Worm (Caenorhabditis elegans) whole organism, L2 larva: Measurements from ENCODE around the gene T28F3.5.
A peak's percentile ranks its signal among the peaks of the same experiment; 100 is the strongest.

Experiments
- C34F6.9 ChIP-seq: fragments of 150-350 bp; optimal IDR thresholded peaks from 2 replicates; lab custom pipeline; 2014; ENCODE audit warnings: missing biosample characterization, missing genetic modification characterization
- F13H6.1 ChIP-seq: sonication (generic microtip); optimal IDR thresholded peaks from 2 replicates; lab custom pipeline; 2016; ENCODE audit warnings: missing genetic modification characterization, missing compliant biosample characterization
- R02D3.7 ChIP-seq: fragments of 150-350 bp; optimal IDR thresholded peaks from 2 replicates; lab custom pipeline; 2014; ENCODE audit warnings: missing biosample characterization, missing genetic modification characterization
- Y55F3AM.14 ChIP-seq: fragments of 200-800 bp; sonication (Bioruptor generic); optimal IDR thresholded peaks from 2 replicates; lab custom pipeline; 2018; ENCODE audit warnings: mild to moderate bottlenecking, missing genetic modification characterization, missing compliant biosample characterization
- ZK546.5 ChIP-seq: sonication (generic microtip); optimal IDR thresholded peaks from 2 replicates; lab custom pipeline; 2017; ENCODE audit warnings: missing biosample characterization, missing genetic modification characterization
- alr-1 ChIP-seq: fragments of 150-350 bp; optimal IDR thresholded peaks from 2 replicates; lab custom pipeline; 2014; ENCODE audit warnings: missing biosample characterization, missing genetic modification characterization
- aly-2 ChIP-seq: fragments of 150-350 bp; optimal IDR thresholded peaks from 2 replicates; lab custom pipeline; 2014; ENCODE audit warnings: missing biosample characterization, missing genetic modification characterization
- blmp-1 ChIP-seq: sonication (generic microtip); optimal IDR thresholded peaks from 2 replicates; lab custom pipeline; 2017; ENCODE audit warnings: missing genetic modification characterization, mild to moderate bottlenecking, missing compliant biosample characterization, antibody characterized with exemption, moderate library complexity; ENCODE audit not compliant: insufficient read depth
- ceh-16 ChIP-seq: fragments of 150-350 bp; optimal IDR thresholded peaks from 2 replicates; lab custom pipeline; 2014; ENCODE audit warnings: missing biosample characterization, missing genetic modification characterization
- ceh-82 ChIP-seq: fragments of 150-350 bp; optimal IDR thresholded peaks from 2 replicates; lab custom pipeline; 2014; ENCODE audit warnings: missing biosample characterization, missing genetic modification characterization
- crh-2 ChIP-seq: sonication (generic microtip); optimal IDR thresholded peaks from 2 replicates; lab custom pipeline; 2017; ENCODE audit warnings: missing biosample characterization, missing genetic modification characterization
- dmd-4 ChIP-seq: sonication (generic microtip); optimal IDR thresholded peaks from 2 replicates; lab custom pipeline; 2017; ENCODE audit warnings: missing biosample characterization, missing genetic modification characterization
- egl-27 ChIP-seq: sonication (generic microtip); optimal IDR thresholded peaks from 3 replicates; lab custom pipeline; 2017; ENCODE audit warnings: missing biosample characterization, missing genetic modification reagents, missing genetic modification characterization
- elt-1 ChIP-seq: fragments of 150-350 bp; optimal IDR thresholded peaks from 2 replicates; lab custom pipeline; 2014; ENCODE audit warnings: missing biosample characterization, missing genetic modification characterization
- elt-3 ChIP-seq: sonication (generic microtip); optimal IDR thresholded peaks from 2 replicates; lab custom pipeline; 2017; ENCODE audit warnings: missing biosample characterization, missing genetic modification characterization
- lin-11 ChIP-seq: fragments of 150-350 bp; sonication (generic microtip); optimal IDR thresholded peaks from 2 replicates; lab custom pipeline; 2014; ENCODE audit warnings: missing biosample characterization, missing genetic modification characterization, inconsistent platforms, mixed read lengths
- lin-13 ChIP-seq: fragments of 150-350 bp; optimal IDR thresholded peaks from 2 replicates; lab custom pipeline; 2014; ENCODE audit warnings: missing biosample characterization, missing genetic modification reagents, missing genetic modification characterization
- lsy-2 ChIP-seq, 2 experiments: fragments of 150-350 bp in 1 of 2; sonication (generic microtip) in 1 of 2; optimal IDR thresholded peaks; 2 replicates each; lab custom pipeline; 2014 to 2017; ENCODE audit warnings: missing biosample characterization in 2 of 2, missing genetic modification characterization in 2 of 2
- mab-5 ChIP-seq: fragments of 150-350 bp; optimal IDR thresholded peaks from 2 replicates; lab custom pipeline; 2014; ENCODE audit warnings: missing biosample characterization, missing genetic modification characterization
- mbf-1 ChIP-seq: sonication (generic microtip); optimal IDR thresholded peaks from 2 replicates; lab custom pipeline; 2017; ENCODE audit warnings: missing biosample characterization, missing genetic modification characterization
- nhr-10 ChIP-seq: sonication (generic microtip); optimal IDR thresholded peaks from 2 replicates; lab custom pipeline; 2017; ENCODE audit warnings: missing biosample characterization, missing genetic modification characterization
- nhr-11 ChIP-seq: fragments of 150-350 bp; optimal IDR thresholded peaks from 2 replicates; lab custom pipeline; 2014; ENCODE audit warnings: missing biosample characterization, missing genetic modification characterization
- nhr-129 ChIP-seq: fragments of 150-350 bp; optimal IDR thresholded peaks from 2 replicates; lab custom pipeline; 2014; ENCODE audit warnings: missing biosample characterization, missing genetic modification characterization
- nhr-21 ChIP-seq: fragments of 150-350 bp; optimal IDR thresholded peaks from 2 replicates; lab custom pipeline; 2014; ENCODE audit warnings: missing biosample characterization, missing genetic modification characterization
- nhr-237 ChIP-seq: fragments of 150-350 bp; optimal IDR thresholded peaks from 2 replicates; lab custom pipeline; 2014; ENCODE audit warnings: missing biosample characterization, missing genetic modification characterization
- nhr-25 ChIP-seq: fragments of 150-350 bp; sonication (generic microtip); optimal IDR thresholded peaks from 3 replicates; lab custom pipeline; 2014; ENCODE audit warnings: missing biosample characterization, missing genetic modification characterization
- nhr-6 ChIP-seq: fragments of 150-350 bp; optimal IDR thresholded peaks from 2 replicates; lab custom pipeline; 2014; ENCODE audit warnings: missing biosample characterization, missing genetic modification characterization
- nhr-77 ChIP-seq: fragments of 150-350 bp; optimal IDR thresholded peaks from 2 replicates; lab custom pipeline; 2014; ENCODE audit warnings: missing biosample characterization, missing genetic modification characterization
- peb-1 ChIP-seq: fragments of 150-350 bp; optimal IDR thresholded peaks from 2 replicates; lab custom pipeline; 2014; ENCODE audit warnings: missing biosample characterization, missing genetic modification characterization
- sem-4 ChIP-seq: fragments of 150-350 bp; optimal IDR thresholded peaks from 2 replicates; lab custom pipeline; 2014; ENCODE audit warnings: missing biosample characterization, missing genetic modification reagents, missing genetic modification characterization
- skn-1 ChIP-seq: sonication (generic microtip); optimal IDR thresholded peaks from 2 replicates; lab custom pipeline; 2017; ENCODE audit warnings: missing biosample characterization, missing genetic modification characterization
- sma-9 ChIP-seq, 2 experiments: fragments of 150-350 bp in 1 of 2; sonication (generic microtip) in 1 of 2; optimal IDR thresholded peaks; 2 replicates each; lab custom pipeline; 2014 to 2016; ENCODE audit warnings: missing genetic modification characterization in 2 of 2, mild to moderate bottlenecking in 1 of 2, missing biosample characterization in 1 of 2, missing compliant biosample characterization in 1 of 2, missing genetic modification reagents in 1 of 2, moderate library complexity in 1 of 2
- snpc-4 ChIP-seq: fragments of 150-350 bp; optimal IDR thresholded peaks from 2 replicates; lab custom pipeline; 2014; ENCODE audit warnings: missing biosample characterization, missing genetic modification characterization
- unc-55 ChIP-seq: fragments of 150-350 bp; sonication (generic microtip); optimal IDR thresholded peaks from 3 replicates; lab custom pipeline; 2014; ENCODE audit warnings: missing biosample characterization, missing genetic modification reagents, missing genetic modification characterization
- unc-62 ChIP-seq: fragments of 150-350 bp; optimal IDR thresholded peaks from 2 replicates; lab custom pipeline; 2014; ENCODE audit warnings: missing biosample characterization, missing genetic modification reagents, missing genetic modification characterization
- zag-1 ChIP-seq: fragments of 150-350 bp; optimal IDR thresholded peaks from 2 replicates; lab custom pipeline; 2014; ENCODE audit warnings: missing biosample characterization, missing genetic modification characterization
- ztf-11 ChIP-seq: sonication (generic microtip); optimal IDR thresholded peaks from 2 replicates; lab custom pipeline; 2017; ENCODE audit warnings: missing biosample characterization, missing genetic modification characterization
- ztf-4 ChIP-seq: fragments of 150-350 bp; optimal IDR thresholded peaks from 2 replicates; lab custom pipeline; 2014; ENCODE audit warnings: missing biosample characterization, missing genetic modification characterization

The T28F3.5 gene

DNA sequence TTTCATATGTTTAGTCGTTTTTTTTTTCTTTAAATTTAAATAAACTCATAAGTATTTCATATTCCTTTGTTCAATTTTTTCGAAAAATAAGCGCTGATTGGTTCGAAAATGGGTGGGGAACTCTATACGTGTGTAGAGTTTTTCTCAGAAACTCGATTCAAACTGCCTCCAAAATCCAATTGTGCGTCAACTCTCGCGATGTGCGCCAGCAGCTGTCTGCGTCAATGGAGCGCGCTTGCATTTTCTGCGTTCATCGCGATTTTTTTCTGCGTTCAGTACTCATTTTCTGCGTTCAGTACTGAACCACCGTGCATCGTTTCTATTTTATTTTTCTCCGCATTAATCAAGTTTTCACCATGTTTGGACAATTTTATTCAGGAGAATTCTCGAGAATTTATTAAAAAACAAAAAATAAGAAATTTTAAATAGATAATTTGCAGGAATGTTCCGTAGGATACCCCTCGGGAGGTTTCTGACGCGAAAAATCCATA, 44.9 kb upstream of the T28F3.5 start, which contains the start of gene eelo-2 (continued):
- peak; percentile 91 for TF ChIP-seq nhr-237 (tag; lab: Kevin White, UChicago)
- peak; percentile 100 for TF ChIP-seq unc-55 (GFP tag; lab: Kevin White, UChicago)
- no peak for TF ChIP-seq peb-1
- peak; percentile 75 for TF ChIP-seq aly-2
- peak; percentile 98 for TF ChIP-seq nhr-21
- TF ChIP-seq sem-4 = peak; percentile 97
- TF ChIP-seq lin-11 (tag; lab: Kevin White, UChicago) = peak; percentile 97
- peak; percentile 97 for TF ChIP-seq mab-5 (tag; lab: Kevin White, UChicago)
- TF ChIP-seq ceh-82 (tag; lab: Kevin White, UChicago) = peak; percentile 95
- TF ChIP-seq ZK546.5 = peak; percentile 77
- TF ChIP-seq R02D3.7 = peak; percentile 79
- TF ChIP-seq crh-2 (tag; lab: Kevin White, UChicago) = peak; percentile 99
- TF ChIP-seq elt-1 (tag; lab: Kevin White, UChicago) = peak; percentile 74
- peak; percentile 98 for TF ChIP-seq nhr-129 (tag; lab: Kevin White, UChicago)
- no peak for TF ChIP-seq elt-3 (tag; lab: Kevin White, UChicago)
- TF ChIP-seq alr-1 (tag; lab: Kevin White, UChicago) = no peak
- peak; percentile 98 for TF ChIP-seq lin-13 (GFP tag; lab: Kevin White, UChicago)
- peak; percentile 96 for TF ChIP-seq ztf-4 (tag; lab: Kevin White, UChicago)
- TF ChIP-seq mbf-1 (tag; lab: Kevin White, UChicago) = peak; percentile 50
- peak; percentile 98 for TF ChIP-seq F13H6.1
- TF ChIP-seq, all 48 proteins: peak for 42

DNA sequence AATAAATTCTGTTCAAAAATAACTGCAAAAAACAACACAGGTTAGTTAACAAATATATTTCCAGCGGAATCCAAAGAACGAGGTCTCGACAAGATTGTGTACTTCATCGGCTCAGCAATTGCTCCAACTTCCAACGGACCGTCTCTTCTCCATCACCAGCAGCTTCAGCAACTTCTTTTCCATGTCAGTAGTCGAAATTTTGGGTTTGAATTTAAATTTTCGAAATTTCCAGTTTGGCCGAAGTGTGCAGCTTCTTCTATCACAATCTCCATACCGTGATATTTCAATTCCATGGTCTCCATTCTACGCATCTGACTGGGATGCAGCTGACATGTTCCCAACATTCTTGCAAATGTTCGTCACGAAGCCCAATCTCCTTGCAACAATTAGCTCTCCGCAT, 41.2 kb upstream of the T28F3.5 start:
- TF ChIP-seq F13H6.1 (no peak), elt-1 (tag; lab: Kevin White, UChicago) (no peak), lsy-2 (tag; optimal IDR thresholded peaks at IDR 0.05; lab: Kevin White, UChicago) (no peak), nhr-25 (no peak), ceh-82 (tag; lab: Kevin White, UChicago) (no peak), skn-1 (tag; lab: Kevin White, UChicago) (no peak), snpc-4 (tag; lab: Kevin White, UChicago) (no peak), Y55F3AM.14 (no peak), egl-27 (tag; lab: Kevin White, UChicago) (no peak), ztf-4 (tag; lab: Kevin White, UChicago) (no peak), ceh-16 (no peak), crh-2 (tag; lab: Kevin White, UChicago) (no peak), mab-5 (tag; lab: Kevin White, UChicago) (no peak)

DNA sequence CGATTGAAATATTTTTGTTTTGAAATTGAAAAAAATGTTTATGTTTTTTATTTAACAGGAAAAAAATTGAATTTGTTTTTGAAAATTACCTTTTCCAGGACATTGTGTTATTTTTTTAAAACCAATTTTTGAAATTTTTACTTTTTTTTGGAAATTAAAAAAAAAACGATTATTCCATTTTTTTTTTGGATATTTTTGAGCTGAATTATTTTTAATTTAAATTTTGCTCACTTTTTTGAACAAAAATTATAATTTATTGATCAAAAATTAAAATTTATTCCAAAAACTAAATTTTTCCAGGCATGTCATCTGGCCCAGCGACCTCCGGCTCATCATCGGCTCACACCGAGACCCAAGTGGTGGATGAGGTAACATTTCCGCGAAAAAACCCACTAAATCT, 39.6 kb upstream of the T28F3.5 start, which contains the start of gene gtf-2E1:
Gene gtf-2E1 (plus strand): TSS at position 301 of the 400 bp plus-strand sequence.
- TF ChIP-seq dmd-4 (no peak), peb-1 (no peak)

DNA sequence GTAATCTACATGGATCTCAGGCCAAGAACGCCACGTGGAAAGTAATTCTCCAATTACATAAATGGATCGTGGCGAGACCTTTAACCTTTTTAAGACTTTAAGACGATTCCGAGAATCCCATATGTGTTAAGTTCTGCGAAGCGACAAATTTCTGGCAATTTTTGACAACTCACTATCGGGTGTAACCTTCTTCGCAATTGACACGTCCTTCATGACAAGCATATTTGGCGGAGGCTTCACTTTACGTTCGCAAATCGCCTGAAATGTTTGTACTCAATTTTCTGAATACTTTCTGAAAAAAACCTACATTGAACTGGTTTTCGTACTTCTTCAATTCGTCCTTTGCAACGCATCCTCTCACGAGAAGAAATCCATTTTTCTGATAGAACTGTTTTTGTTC, 35.8 kb upstream of the T28F3.5 start:
- TF ChIP-seq unc-55 (GFP tag; lab: Kevin White, UChicago) = no peak
- TF ChIP-seq nhr-6 = no peak
- TF ChIP-seq nhr-10 (tag; lab: Kevin White, UChicago) = no peak
- no peak for TF ChIP-seq lin-11 (tag; lab: Kevin White, UChicago)
- TF ChIP-seq nhr-11 (tag; lab: Kevin White, UChicago) = no peak
- TF ChIP-seq aly-2 = no peak
- no peak for TF ChIP-seq elt-3 (tag; lab: Kevin White, UChicago)
- no peak for TF ChIP-seq ztf-11 (tag; lab: Kevin White, UChicago)
- no peak for TF ChIP-seq C34F6.9 (tag; lab: Kevin White, UChicago)
- TF ChIP-seq Y55F3AM.14 = no peak
- TF ChIP-seq unc-62 = no peak
- no peak for TF ChIP-seq lsy-2 (tag; optimal IDR thresholded peaks at IDR 0.05; lab: Kevin White, UChicago)
- TF ChIP-seq R02D3.7 = no peak
- no peak for TF ChIP-seq nhr-77 (tag; lab: Kevin White, UChicago)
- TF ChIP-seq F13H6.1 = no peak
- TF ChIP-seq blmp-1 (tag; lab: Kevin White, UChicago) = no peak
- TF ChIP-seq zag-1 (tag; lab: Kevin White, UChicago) = no peak
- TF ChIP-seq mab-5 (tag; lab: Kevin White, UChicago) = no peak
- TF ChIP-seq ZK546.5 = no peak
- TF ChIP-seq sma-9 (GFP tag; optimal IDR thresholded peaks at IDR 0.05; lab: Kevin White, UChicago) = no peak
- TF ChIP-seq sma-9 (tag; optimal IDR thresholded peaks at IDR 0.05; lab: Kevin White, UChicago) = no peak
- TF ChIP-seq, all 48 proteins: peak for 0
